Fruit fly (Drosophila melanogaster) S2 (cell line): ENCODE results near the gene Usp2.
A peak's percentile ranks its signal among the peaks of the same experiment; 100 is the strongest.

Experiments
- CG8478 ChIP-seq: fragments of >200 bp; optimal IDR thresholded peaks from 2 replicates; lab custom pipeline; 2018
- CTCF ChIP-seq, 2 experiments: fragments of >200 bp; optimal IDR thresholded peaks; 2 replicates each; lab custom pipeline; 2018

DNA sequence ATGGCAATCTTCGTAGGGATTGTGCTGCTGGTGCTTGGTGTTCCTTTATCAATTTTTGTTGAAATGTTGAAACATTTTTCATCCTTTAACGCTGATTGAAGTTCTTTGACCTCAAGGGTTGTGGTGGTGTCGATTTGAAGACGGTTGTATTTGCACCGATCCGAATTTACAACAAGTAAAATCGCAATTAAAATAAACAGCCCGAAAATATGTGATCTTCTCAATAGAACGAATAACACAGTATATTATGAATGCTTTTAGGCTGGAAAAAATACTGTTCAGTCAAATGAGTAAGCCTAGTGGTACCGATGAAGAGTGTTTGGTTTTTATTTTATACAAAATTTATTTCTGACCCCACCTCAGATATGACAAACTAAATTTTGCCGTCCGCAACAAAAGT lies 12.6 kb upstream of the Usp2 start:
- peak in 1 of 2 experiments; percentile 15 for TF ChIP-seq CTCF (optimal IDR thresholded peaks at IDR 0.05; lab: Kevin White, UChicago)
- TF ChIP-seq CG8478, result no peak
